Worm (Caenorhabditis elegans): ENCODE results near the gene fbxc-45.

fbxc-45 gene

ce11 chrIV:2892787-2893485 lies 29.1 kb downstream of the fbxc-45 start (continued):
- TF ChIP-seq ZK185.1 (tag; optimal IDR thresholded peaks at IDR 0.05; ENCODE audit: poor library complexity, severe bottlenecking) (no peak), hlh-26 (GFP tag; conservative IDR thresholded peaks at IDR 0.05) (no peak), lir-1 (GFP tag; conservative IDR thresholded peaks at IDR 0.05) (no peak), snpc-1.3 (tag; optimal IDR thresholded peaks at IDR 0.05; ENCODE audit: insufficient read depth) (no peak), D2030.7 (GFP tag; IDR thresholded peaks at IDR 0.05) (peak; percentile 56), bed-1 (GFP tag; IDR thresholded peaks at IDR 0.05) (no peak), rec-8 (tag; optimal IDR thresholded peaks at IDR 0.05) (no peak), efl-1 (GFP tag; optimal IDR thresholded peaks at IDR 0.05) (peak; percentile 3), atf-7 (tag; optimal IDR thresholded peaks at IDR 0.05) (no peak), attf-6 (GFP tag; IDR thresholded peaks at IDR 0.05) (no peak), B0336.3 (GFP tag; IDR thresholded peaks at IDR 0.05) (no peak), nhr-179 (tag; optimal IDR thresholded peaks at IDR 0.05) (no peak), lin-35 (GFP tag; optimal IDR thresholded peaks at IDR 0.05) (no peak), ztf-26 (tag; optimal IDR thresholded peaks at IDR 0.05) (no peak), athp-1 (tag; optimal IDR thresholded peaks at IDR 0.05) (no peak), B0035.1 (tag; optimal IDR thresholded peaks at IDR 0.05) (no peak), repo-1 (tag; optimal IDR thresholded peaks at IDR 0.05) (no peak), zim-3 (tag; optimal IDR thresholded peaks at IDR 0.05) (no peak), F57A8.1 (GFP tag; optimal IDR thresholded peaks at IDR 0.05) (no peak), somi-1 (GFP tag; optimal IDR thresholded peaks at IDR 0.05) (no peak), lin-54 (GFP tag; optimal IDR thresholded peaks at IDR 0.05) (no peak), hrde-1 (tag; optimal IDR thresholded peaks at IDR 0.05; ENCODE audit: borderline replicate concordance) (no peak), nhr-80 (tag; optimal IDR thresholded peaks at IDR 0.05) (no peak), ztf-28 (GFP tag; IDR thresholded peaks at IDR 0.05) (0 out of 2 replicates have a peak, but pooled peaks have one; percentile 33), lin-26 (GFP tag; IDR thresholded peaks at IDR 0.05) (no peak), tlf-1 (GFP tag; optimal IDR thresholded peaks at IDR 0.05) (no peak), C06A6.2 (GFP tag; conservative IDR thresholded peaks at IDR 0.05) (no peak), dpff-1 (tag; optimal IDR thresholded peaks at IDR 0.05) (no peak), cebp-1 (GFP tag; IDR thresholded peaks at IDR 0.05) (no peak), cebp-1 (tag; optimal IDR thresholded peaks at IDR 0.05) (peak; percentile 83), ceh-79 (tag; optimal IDR thresholded peaks at IDR 0.05) (no peak), let-526 (GFP tag; IDR thresholded peaks at IDR 0.05) (no peak), ztf-18 (tag; optimal IDR thresholded peaks at IDR 0.05) (no peak), Y79H2A.3 (GFP tag; conservative IDR thresholded peaks at IDR 0.05) (no peak), hmg-1.2 (GFP tag; IDR thresholded peaks at IDR 0.05) (no peak), xnd-1 (tag; optimal IDR thresholded peaks at IDR 0.05) (peak; percentile 40), ceh-58 (GFP tag; IDR thresholded peaks at IDR 0.05) (no peak), die-1 (tag; optimal IDR thresholded peaks at IDR 0.05) (no peak), K11D2.4 (GFP tag; IDR thresholded peaks at IDR 0.05) (no peak), him-1 (tag; optimal IDR thresholded peaks at IDR 0.05) (no peak), mes-4 (tag; optimal IDR thresholded peaks at IDR 0.05) (no peak), T07F8.4 (tag; optimal IDR thresholded peaks at IDR 0.05) (no peak), zfh-2 (GFP tag; conservative IDR thresholded peaks at IDR 0.05) (no peak), let-607 (tag; optimal IDR thresholded peaks at IDR 0.05) (peak; percentile 83 to 84), F37B4.10 (GFP tag; IDR thresholded peaks at IDR 0.05) (no peak), F39B2.1 (GFP tag; IDR thresholded peaks at IDR 0.05) (no peak), akir-1 (GFP tag; optimal IDR thresholded peaks at IDR 0.05) (no peak), lin-40 (tag; optimal IDR thresholded peaks at IDR 0.05) (no peak)
